Worm (Caenorhabditis elegans): Measurements from ENCODE around the gene flap-1.

The flap-1 gene

ce11 chrIII:6880797-6881196 is 47.8 kb downstream of the flap-1 start, which contains the start of gene K04C2.7:
Gene K04C2.7, plus strand, starts transcription at chrIII:6881097.
- TF ChIP-seq ttx-3 (tag; optimal IDR thresholded peaks at IDR 0.05), result no peak
- no peak for TF ChIP-seq syd-9 (tag; optimal IDR thresholded peaks at IDR 0.05)
- no peak for TF ChIP-seq ahr-1 (tag; optimal IDR thresholded peaks at IDR 0.05)
- no peak for TF ChIP-seq madf-2 (tag; optimal IDR thresholded peaks at IDR 0.05)
- TF ChIP-seq hlh-13 (GFP tag; optimal IDR thresholded peaks at IDR 0.05), result no peak
- no peak for TF ChIP-seq che-1 (tag; optimal IDR thresholded peaks at IDR 0.05)
- no peak for TF ChIP-seq pag-3 (tag; optimal IDR thresholded peaks at IDR 0.05; ENCODE audit: borderline replicate concordance)
- TF ChIP-seq ceh-18 (tag; optimal IDR thresholded peaks at IDR 0.05), result no peak
- TF ChIP-seq lim-6 (tag; optimal IDR thresholded peaks at IDR 0.05), result no peak
- no peak for TF ChIP-seq odd-2 (tag; optimal IDR thresholded peaks at IDR 0.05)
- TF ChIP-seq C38D4.7 (GFP tag; optimal IDR thresholded peaks at IDR 0.05), result no peak
- no peak for TF ChIP-seq ceh-34 (tag; optimal IDR thresholded peaks at IDR 0.05)

All from whole organism, late embryonic.